Worm (Caenorhabditis elegans): ENCODE results near the gene ver-4.

Gene ver-4

ce11 chrX:10990855-10991176 lies 8.7 kb downstream of the ver-4 start:
- TF ChIP-seq mab-9 (GFP tag; IDR thresholded peaks at IDR 0.05) (no peak), snpc-4 (tag; optimal IDR thresholded peaks at IDR 0.05) (no peak)

- no peak for TF ChIP-seq C16A3.4 (tag; optimal IDR thresholded peaks at IDR 0.05)
- no peak for TF ChIP-seq elt-3 (tag; optimal IDR thresholded peaks at IDR 0.05)
Measured at ce11 chrX:10991352-10992172, 9.4 kb downstream of the ver-4 start.

- TF ChIP-seq blmp-1 (tag; optimal IDR thresholded peaks at IDR 0.05) (peak; percentile 37), vab-15 (tag; optimal IDR thresholded peaks at IDR 0.05) (no peak), mdl-1 (tag; optimal IDR thresholded peaks at IDR 0.05) (no peak)
Measured at ce11 chrX:10992177-10992576, 10.0 kb downstream of the ver-4 start, which contains the start of gene ver-3. Gene ver-3, plus strand, starts transcription at chrX:10992477.

- TF ChIP-seq sox-4 (tag; optimal IDR thresholded peaks at IDR 0.05) (no peak), nhr-71 (tag; optimal IDR thresholded peaks at IDR 0.05) (no peak), efl-1 (optimal IDR thresholded peaks at IDR 0.05) (no peak), efl-1 (GFP tag; optimal IDR thresholded peaks at IDR 0.05 in 1 of 2) (peak in 1 of 2 experiments; percentile 56), hpl-2 (GFP tag; optimal IDR thresholded peaks at IDR 0.05) (no peak), tbx-2 (tag; optimal IDR thresholded peaks at IDR 0.05) (peak; percentile 20), zip-4 (GFP tag; optimal IDR thresholded peaks at IDR 0.05) (no peak), ceh-82 (tag; optimal IDR thresholded peaks at IDR 0.05) (no peak), lin-14 (GFP tag; optimal IDR thresholded peaks at IDR 0.05) (peak; percentile 27), unc-130 (tag; optimal IDR thresholded peaks at IDR 0.05) (no peak), blmp-1 (tag; optimal IDR thresholded peaks at IDR 0.05) (no peak), nhr-12 (tag; optimal IDR thresholded peaks at IDR 0.05) (no peak)
Measured at ce11 chrX:10999176-10999575, 17.0 kb downstream of the ver-4 start, which contains the start of gene F59F3.6. Gene F59F3.6, minus strand, starts transcription at chrX:10999276.

ce11 chrX:11001750-11002149 lies 19.6 kb downstream of the ver-4 start, which contains the start of gene col-177:
Gene col-177, minus strand, starts transcription at chrX:11001850.
- TF ChIP-seq unc-130 (tag; optimal IDR thresholded peaks at IDR 0.05) (no peak), efl-1 (optimal IDR thresholded peaks at IDR 0.05) (no peak), efl-1 (GFP tag; optimal IDR thresholded peaks at IDR 0.05 in 1 of 2) (peak in 1 of 2 experiments; percentile 49), vab-15 (tag; optimal IDR thresholded peaks at IDR 0.05) (no peak), isw-1 (GFP tag; IDR thresholded peaks at IDR 0.05) (no peak), nhr-85 (tag) (no peak), ceh-63 (GFP tag; optimal IDR thresholded peaks at IDR 0.05) (no peak)

ce11 chrX:11003701-11004100 lies 21.6 kb downstream of the ver-4 start:
- TF ChIP-seq nhr-20 (tag; optimal IDR thresholded peaks at IDR 0.05), result no peak
- no peak for TF ChIP-seq hpl-2 (GFP tag; optimal IDR thresholded peaks at IDR 0.05)
- TF ChIP-seq elt-3 (tag; optimal IDR thresholded peaks at IDR 0.05), result no peak
- no peak for TF ChIP-seq lin-35 (GFP tag; optimal IDR thresholded peaks at IDR 0.05)
- no peak for TF ChIP-seq tbx-2 (tag; optimal IDR thresholded peaks at IDR 0.05)
- TF ChIP-seq lin-13 (GFP tag; optimal IDR thresholded peaks at IDR 0.05), result no peak
- TF ChIP-seq mdl-1 (tag; optimal IDR thresholded peaks at IDR 0.05), result no peak
- TF ChIP-seq ceh-8 (GFP tag; optimal IDR thresholded peaks at IDR 0.05), result no peak
- TF ChIP-seq lsy-2 (tag; optimal IDR thresholded peaks at IDR 0.05), result no peak
- TF ChIP-seq dsc-1 (tag; optimal IDR thresholded peaks at IDR 0.05), result no peak
- TF ChIP-seq fos-1 (tag; optimal IDR thresholded peaks at IDR 0.05), result no peak
- no peak for TF ChIP-seq fkh-10 (GFP tag; optimal IDR thresholded peaks at IDR 0.05)
- no peak for TF ChIP-seq unc-98 (GFP tag; IDR thresholded peaks at IDR 0.05)
- TF ChIP-seq nhr-90 (tag; optimal IDR thresholded peaks at IDR 0.05; ENCODE audit: poor library complexity), result no peak

Data from whole organism, L1 larva.